Worm (Caenorhabditis elegans): ENCODE results near the gene B0393.4.

- TF ChIP-seq ZK546.5 (tag; optimal IDR thresholded peaks at IDR 0.05), result no peak
- no peak for TF ChIP-seq nhr-12 (tag; optimal IDR thresholded peaks at IDR 0.05)
- no peak for TF ChIP-seq aly-2 (tag; optimal IDR thresholded peaks at IDR 0.05)
- no peak for TF ChIP-seq ama-1 (optimal IDR thresholded peaks at IDR 0.05)
- TF ChIP-seq lin-15B (tag; optimal IDR thresholded peaks at IDR 0.05), result no peak
Observed at ce11 chrIII:4735443-4735842, 28.0 kb downstream of the B0393.4 start, which contains the start of gene F17C8.7.

All from whole organism, L3 larva.